Worm (Caenorhabditis elegans) whole organism, mixed stage, embryonic: ENCODE measurements around the gene srt-19.
"Not testable (repeated sequence)": the region's sequence is repeated elsewhere in the genome, so short reads cannot be mapped to it uniquely, and the experiment has no call there.

Source experiments
- M03D4.4 ChIP-seq: sonication (generic microtip); optimal IDR thresholded peaks from 2 replicates; lab custom pipeline; 2017; ENCODE audit warnings: mild to moderate bottlenecking, missing genetic modification characterization, missing compliant biosample characterization
- bed-3 ChIP-seq: fragments of 200-800 bp; sonication (Bioruptor generic); optimal IDR thresholded peaks from 3 replicates; lab custom pipeline; 2018; ENCODE audit warnings: mild to moderate bottlenecking, missing genetic modification characterization, moderate library complexity, missing compliant biosample characterization
- ceh-39 ChIP-seq: fragments of 150-350 bp; optimal IDR thresholded peaks from 2 replicates; lab custom pipeline; 2014; ENCODE audit warnings: missing biosample characterization, missing genetic modification characterization
- ceh-83 ChIP-seq: fragments of 200-800 bp; sonication (Bioruptor generic); optimal IDR thresholded peaks from 2 replicates; lab custom pipeline; 2018; ENCODE audit warnings: mild to moderate bottlenecking, missing genetic modification characterization, missing compliant biosample characterization
- ces-1 ChIP-seq: fragments of 150-350 bp; optimal IDR thresholded peaks from 2 replicates; lab custom pipeline; 2014; ENCODE audit warnings: missing biosample characterization, missing genetic modification reagents, missing genetic modification characterization
- elt-1 ChIP-seq: sonication (generic microtip); optimal IDR thresholded peaks from 2 replicates; lab custom pipeline; 2017; ENCODE audit warnings: missing genetic modification characterization, mild to moderate bottlenecking, missing compliant biosample characterization, antibody characterized with exemption, moderate library complexity, borderline replicate concordance; ENCODE audit not compliant: insufficient read depth
- elt-3 ChIP-seq: fragments of 150-350 bp; optimal IDR thresholded peaks from 2 replicates; lab custom pipeline; 2014; ENCODE audit warnings: missing biosample characterization, missing genetic modification characterization
- flh-1 ChIP-seq: fragments of 200-800 bp; sonication (Bioruptor generic); optimal IDR thresholded peaks from 2 replicates; lab custom pipeline; 2018; ENCODE audit warnings: mild to moderate bottlenecking, missing genetic modification characterization, moderate library complexity, missing compliant biosample characterization
- ham-2 ChIP-seq: fragments of 200-800 bp; sonication (Bioruptor generic); optimal IDR thresholded peaks from 2 replicates; lab custom pipeline; 2018; ENCODE audit warnings: mild to moderate bottlenecking, missing genetic modification characterization, missing compliant biosample characterization
- hlh-1 ChIP-seq: fragments of 150-350 bp; optimal IDR thresholded peaks from 2 replicates; lab custom pipeline; 2014; ENCODE audit warnings: missing biosample characterization, missing genetic modification reagents, missing genetic modification characterization
- lin-13 ChIP-seq: fragments of 150-350 bp; optimal IDR thresholded peaks from 2 replicates; lab custom pipeline; 2014; ENCODE audit warnings: missing biosample characterization, missing genetic modification characterization
- lin-32 ChIP-seq: fragments of 200-800 bp; sonication (Bioruptor generic); optimal IDR thresholded peaks from 2 replicates; lab custom pipeline; 2018; ENCODE audit warnings: mild to moderate bottlenecking, missing genetic modification characterization, missing compliant biosample characterization
- lsy-2 ChIP-seq: fragments of 150-350 bp; optimal IDR thresholded peaks from 2 replicates; lab custom pipeline; 2014; ENCODE audit warnings: missing biosample characterization, missing genetic modification characterization
- mab-5 ChIP-seq: fragments of 150-350 bp; optimal IDR thresholded peaks from 2 replicates; lab custom pipeline; 2014; ENCODE audit warnings: missing biosample characterization, missing genetic modification characterization
- mep-1 ChIP-seq: fragments of 150-350 bp; optimal IDR thresholded peaks from 2 replicates; lab custom pipeline; 2017; ENCODE audit warnings: missing biosample characterization, missing genetic modification reagents, missing genetic modification characterization, inconsistent platforms
- mls-2 ChIP-seq: sonication (generic microtip); optimal IDR thresholded peaks from 2 replicates; lab custom pipeline; 2016; ENCODE audit warnings: mild to moderate bottlenecking, missing genetic modification characterization, moderate library complexity, missing compliant biosample characterization
- nhr-2 ChIP-seq: fragments of 150-350 bp; optimal IDR thresholded peaks from 2 replicates; lab custom pipeline; 2014; ENCODE audit warnings: missing biosample characterization, missing genetic modification characterization
- nhr-28 ChIP-seq: fragments of 150-350 bp; optimal IDR thresholded peaks from 2 replicates; lab custom pipeline; 2014; ENCODE audit warnings: missing biosample characterization, missing genetic modification characterization
- nhr-76 ChIP-seq: sonication (generic microtip); optimal IDR thresholded peaks from 2 replicates; lab custom pipeline; 2017; ENCODE audit warnings: missing biosample characterization, missing genetic modification characterization
- snpc-4 ChIP-seq: fragments of 150-350 bp; optimal IDR thresholded peaks from 2 replicates; lab custom pipeline; 2014; ENCODE audit warnings: missing biosample characterization, missing genetic modification characterization
- sptf-1 ChIP-seq: sonication (generic microtip); optimal IDR thresholded peaks from 2 replicates; lab custom pipeline; 2017; ENCODE audit warnings: mild to moderate bottlenecking, missing genetic modification characterization, moderate library complexity, missing compliant biosample characterization
- tbx-8 ChIP-seq: fragments of 200-800 bp; sonication (Bioruptor generic); optimal IDR thresholded peaks from 2 replicates; lab custom pipeline; 2018; ENCODE audit warnings: mild to moderate bottlenecking, missing genetic modification characterization, moderate library complexity, missing compliant biosample characterization
- unc-120 ChIP-seq: sonication (generic microtip); optimal IDR thresholded peaks from 2 replicates; lab custom pipeline; 2017; ENCODE audit warnings: missing genetic modification characterization, missing compliant biosample characterization; ENCODE audit not compliant: poor library complexity, severe bottlenecking
- unc-39 ChIP-seq: fragments of 150-350 bp; optimal IDR thresholded peaks from 2 replicates; lab custom pipeline; 2014; ENCODE audit warnings: missing biosample characterization, missing genetic modification characterization
- unc-62 ChIP-seq: fragments of 150-350 bp; optimal IDR thresholded peaks from 2 replicates; lab custom pipeline; 2014; ENCODE audit warnings: missing biosample characterization, missing genetic modification reagents, missing genetic modification characterization
- zip-8 ChIP-seq: fragments of 150-350 bp; optimal IDR thresholded peaks from 2 replicates; lab custom pipeline; 2014; ENCODE audit warnings: missing biosample characterization, missing genetic modification characterization

The srt-19 gene

ce11 chrV:4271258-4271657 is 13.6 kb upstream of the srt-19 start, which contains the start of gene srt-38:
Gene srt-38, minus strand, starts transcription at chrV:4271358.
- not testable (repeated sequence) for TF ChIP-seq flh-1 (GFP tag; lab: Kevin White, UChicago); nhr-76 (tag; lab: Kevin White, UChicago); ceh-83 (GFP tag; lab: Kevin White, UChicago)
- TF ChIP-seq, all 35 proteins: peak for 0; not testable (repeated sequence) for 35

- no peak for TF ChIP-seq mab-5 (tag; lab: Kevin White, UChicago)
- no peak for TF ChIP-seq ceh-39
- TF ChIP-seq elt-3 (tag; lab: Kevin White, UChicago), result no peak
- TF ChIP-seq ceh-83 (GFP tag; lab: Kevin White, UChicago), result no peak
- no peak for TF ChIP-seq lin-32 (GFP tag; lab: Kevin White, UChicago)
- TF ChIP-seq unc-120 (tag; lab: Kevin White, UChicago), result no peak
- TF ChIP-seq unc-62 (GFP tag; lab: Kevin White, UChicago), result no peak
- no peak for TF ChIP-seq nhr-28 (tag; lab: Kevin White, UChicago)
- no peak for TF ChIP-seq tbx-8 (GFP tag; lab: Kevin White, UChicago)
- no peak for TF ChIP-seq sptf-1
- no peak for TF ChIP-seq ham-2
- no peak for TF ChIP-seq lin-13 (tag; lab: Kevin White, UChicago)
- no peak for TF ChIP-seq hlh-1 (tag; lab: Kevin White, UChicago)
- TF ChIP-seq lsy-2 (tag; lab: Kevin White, UChicago), result no peak
- TF ChIP-seq unc-39 (tag; lab: Kevin White, UChicago), result no peak
- no peak for TF ChIP-seq nhr-2
- TF ChIP-seq snpc-4 (tag; lab: Kevin White, UChicago), result no peak
Measured at ce11 chrV:4273372-4273771, 11.5 kb upstream of the srt-19 start.

ce11 chrV:4278735-4279134 is 6.1 kb upstream of the srt-19 start, which contains the start of gene srt-20:
Gene srt-20, minus strand, starts transcription at chrV:4278835.
- TF ChIP-seq ham-2; sptf-1; elt-3 (tag; lab: Kevin White, UChicago): not testable (repeated sequence)

ce11 chrV:4281699-4282098 is 3.1 kb upstream of the srt-19 start, which contains the start of gene srt-37:
Gene srt-37, minus strand, starts transcription at chrV:4281799.
- not testable (repeated sequence) for TF ChIP-seq elt-1; lin-32 (GFP tag; lab: Kevin White, UChicago); mep-1 (tag; lab: Kevin White, UChicago)

ce11 chrV:4290093-4290492 is 5.3 kb downstream of the srt-19 start, which contains the start of gene srh-193:
Gene srh-193, minus strand, starts transcription at chrV:4290193.
- TF ChIP-seq lin-32 (GFP tag; lab: Kevin White, UChicago); M03D4.4 (tag; lab: Kevin White, UChicago); snpc-4 (tag; lab: Kevin White, UChicago): not testable (repeated sequence)

- not testable (repeated sequence) for TF ChIP-seq zip-8; unc-120 (tag; lab: Kevin White, UChicago); unc-62 (GFP tag; lab: Kevin White, UChicago)
Measured at ce11 chrV:4293425-4293824, 8.6 kb downstream of the srt-19 start, which contains the start of gene srh-194. Gene srh-194, minus strand, starts transcription at chrV:4293525.

- TF ChIP-seq bed-3 (no peak), snpc-4 (tag; lab: Kevin White, UChicago) (no peak), nhr-2 (no peak), ces-1 (GFP tag; lab: Kevin White, UChicago) (no peak), mls-2 (tag; lab: Kevin White, UChicago) (no peak), lsy-2 (tag; lab: Kevin White, UChicago) (no peak), ham-2 (no peak), ceh-39 (no peak), nhr-76 (tag; lab: Kevin White, UChicago) (no peak), unc-39 (tag; lab: Kevin White, UChicago) (no peak), zip-8 (no peak)
Measured at ce11 chrV:4295920-4296319, 11.1 kb downstream of the srt-19 start, which contains the start of gene F47D2.11. Gene F47D2.11, minus strand, starts transcription at chrV:4296020.
